Worm (Caenorhabditis elegans): ENCODE data around the gene Y57G11C.499.

Gene Y57G11C.499

DNA sequence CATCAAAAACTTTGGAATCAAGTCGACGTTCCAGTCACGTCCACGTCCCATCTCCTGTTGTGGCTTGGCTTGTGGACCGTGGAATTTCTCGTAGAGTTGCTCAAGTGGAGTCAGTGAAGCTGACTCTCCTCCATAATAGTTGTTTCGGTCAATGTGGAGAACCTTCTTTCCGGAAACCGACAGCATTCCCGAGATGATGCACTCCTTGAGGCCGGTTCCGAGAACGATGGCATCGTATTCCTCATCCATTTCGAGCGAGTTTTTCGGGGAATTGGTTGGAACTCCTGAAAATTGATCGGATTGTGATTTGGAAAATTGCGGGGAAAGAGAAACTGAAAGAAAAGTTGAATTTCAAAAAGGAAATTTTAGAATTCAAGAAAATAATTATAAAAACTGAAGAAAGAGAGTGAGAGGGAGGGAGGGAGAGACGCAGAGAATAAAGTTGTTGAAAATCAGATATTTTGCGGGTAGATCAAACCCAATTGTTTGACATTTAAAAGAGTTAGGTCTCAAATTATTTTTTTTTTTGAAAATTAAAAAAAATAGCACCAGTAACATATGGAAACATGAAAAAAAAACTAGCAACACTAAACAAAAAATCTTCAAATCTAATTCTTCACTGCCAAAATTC is 38.0 kb upstream of the Y57G11C.499 start, which contains the start of gene gdi-1:
Gene gdi-1, minus strand, starts transcription at position 286 of the 631 bp plus-strand sequence.
- TF ChIP-seq snpc-4 (tag; optimal IDR thresholded peaks at IDR 0.05) (no peak), ceh-9 (tag; optimal IDR thresholded peaks at IDR 0.05) (no peak), nhr-76 (tag; optimal IDR thresholded peaks at IDR 0.05) (no peak), R02D3.7 (tag; optimal IDR thresholded peaks at IDR 0.05) (no peak), fos-1 (tag; optimal IDR thresholded peaks at IDR 0.05) (no peak), elt-2 (tag; optimal IDR thresholded peaks at IDR 0.05) (no peak), nhr-23 (tag; optimal IDR thresholded peaks at IDR 0.05) (peak; percentile 4), ama-1 (optimal IDR thresholded peaks at IDR 0.05) (peak; percentile 79), aly-2 (tag; optimal IDR thresholded peaks at IDR 0.05) (no peak), nhr-67 (tag; optimal IDR thresholded peaks at IDR 0.05) (no peak), eor-1 (tag; optimal IDR thresholded peaks at IDR 0.05) (no peak)

DNA sequence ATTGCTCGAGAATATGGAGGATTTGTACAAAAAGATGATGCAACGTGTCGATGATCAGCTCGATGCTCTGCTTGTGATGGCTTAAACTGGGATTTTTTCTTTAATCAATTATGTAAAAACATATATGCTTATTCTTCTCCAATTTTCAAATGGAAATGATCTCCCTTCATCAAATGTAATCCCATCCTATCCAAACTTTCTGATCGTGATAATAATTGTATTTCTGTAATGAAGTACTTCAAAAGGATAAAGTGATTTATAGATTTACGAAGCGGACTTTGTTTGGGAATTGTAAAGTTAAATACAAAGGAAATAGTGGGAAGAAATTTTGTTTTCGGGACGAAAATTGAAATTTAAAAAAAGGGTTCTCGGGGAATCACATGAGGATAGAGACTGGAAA is 35.8 kb upstream of the Y57G11C.499 start:
- TF ChIP-seq ztf-4 (tag; optimal IDR thresholded peaks at IDR 0.05) (peak; percentile 6), mdl-1 (tag; optimal IDR thresholded peaks at IDR 0.05) (no peak), nhr-28 (tag; optimal IDR thresholded peaks at IDR 0.05) (no peak), daf-12 (tag; optimal IDR thresholded peaks at IDR 0.05) (no peak), nhr-76 (tag; optimal IDR thresholded peaks at IDR 0.05) (no peak), elt-2 (tag; optimal IDR thresholded peaks at IDR 0.05) (peak; percentile 23), ceh-28 (tag; optimal IDR thresholded peaks at IDR 0.05) (peak; percentile 28), ama-1 (optimal IDR thresholded peaks at IDR 0.05) (peak; percentile 61), pha-4 (tag; optimal IDR thresholded peaks at IDR 0.05) (peak; percentile 16), nhr-12 (tag; optimal IDR thresholded peaks at IDR 0.05) (no peak), aly-2 (tag; optimal IDR thresholded peaks at IDR 0.05) (no peak), egl-27 (tag; optimal IDR thresholded peaks at IDR 0.05) (no peak), nhr-43 (tag; optimal IDR thresholded peaks at IDR 0.05; ENCODE audit: poor library complexity, severe bottlenecking) (peak; percentile 19), ceh-82 (tag; optimal IDR thresholded peaks at IDR 0.05) (no peak), pqm-1 (tag; optimal IDR thresholded peaks at IDR 0.05) (no peak), nhr-11 (tag; optimal IDR thresholded peaks at IDR 0.05) (no peak), ceh-16 (tag; optimal IDR thresholded peaks at IDR 0.05) (no peak), nhr-25 (tag; optimal IDR thresholded peaks at IDR 0.05) (peak; percentile 8), mml-1 (tag; optimal IDR thresholded peaks at IDR 0.05) (no peak), fos-1 (tag; optimal IDR thresholded peaks at IDR 0.05) (no peak), ztf-11 (tag; optimal IDR thresholded peaks at IDR 0.05) (no peak), fkh-10 (GFP tag; optimal IDR thresholded peaks at IDR 0.05) (no peak), nhr-77 (tag; optimal IDR thresholded peaks at IDR 0.05) (no peak), lsy-12 (tag; optimal IDR thresholded peaks at IDR 0.05) (peak; percentile 10), skn-1 (tag; optimal IDR thresholded peaks at IDR 0.05) (no peak), nhr-23 (tag; optimal IDR thresholded peaks at IDR 0.05) (no peak), nfya-1 (tag; optimal IDR thresholded peaks at IDR 0.05; ENCODE audit: insufficient read depth) (no peak), R02D3.7 (tag; optimal IDR thresholded peaks at IDR 0.05) (no peak), hmg-11 (tag; optimal IDR thresholded peaks at IDR 0.05) (no peak), elt-3 (tag; optimal IDR thresholded peaks at IDR 0.05) (no peak)

DNA sequence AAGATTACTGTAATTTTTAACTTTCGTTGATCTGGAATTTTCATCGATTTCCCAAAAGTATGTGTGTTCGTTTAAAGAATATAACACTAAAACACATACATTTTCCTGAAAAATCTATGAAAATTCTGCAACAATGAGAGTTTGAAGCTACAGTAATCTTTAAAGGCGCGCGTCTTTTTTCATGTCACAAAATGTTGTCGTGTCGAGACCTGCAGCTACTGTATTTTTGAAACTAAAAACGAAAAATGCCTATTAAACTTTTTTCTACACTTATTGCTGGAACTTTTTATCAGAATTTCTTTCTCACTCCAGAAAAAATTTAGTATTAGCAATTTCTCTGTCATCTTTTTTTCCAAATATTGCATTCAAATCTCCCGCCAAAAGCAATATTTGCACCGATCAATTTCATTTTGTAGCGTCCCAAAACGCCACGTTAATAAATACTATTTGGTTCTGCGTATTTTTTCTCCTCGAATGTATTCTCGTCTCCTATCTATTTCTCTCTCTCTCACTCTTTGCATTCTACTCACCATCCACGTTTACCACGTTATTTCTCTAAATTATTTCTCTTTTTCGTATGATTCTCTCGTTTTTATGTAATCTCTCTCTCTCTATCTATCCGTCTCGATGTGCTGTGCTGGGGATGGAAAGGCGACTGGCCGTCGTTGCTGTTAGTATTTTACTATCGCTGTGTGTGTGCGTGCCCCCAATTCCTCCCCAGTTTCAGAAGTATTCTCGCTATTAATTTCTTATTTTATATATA is 31.8 kb upstream of the Y57G11C.499 start, which contains the start of gene melo-1:
Gene melo-1, plus strand, starts transcription at position 658 of the 763 bp plus-strand sequence.
- no peak for TF ChIP-seq unc-39 (tag; optimal IDR thresholded peaks at IDR 0.05)
- TF ChIP-seq lin-15B (tag; optimal IDR thresholded peaks at IDR 0.05): peak; percentile 42
- TF ChIP-seq nhr-11 (tag; optimal IDR thresholded peaks at IDR 0.05): no peak
- TF ChIP-seq daf-12 (tag; optimal IDR thresholded peaks at IDR 0.05): no peak
- TF ChIP-seq R02D3.7 (tag; optimal IDR thresholded peaks at IDR 0.05): no peak
- no peak for TF ChIP-seq nhr-77 (tag; optimal IDR thresholded peaks at IDR 0.05)
- no peak for TF ChIP-seq nhr-237 (tag; optimal IDR thresholded peaks at IDR 0.05)
- TF ChIP-seq elt-1 (tag; optimal IDR thresholded peaks at IDR 0.05): no peak
- TF ChIP-seq tbx-2 (tag; optimal IDR thresholded peaks at IDR 0.05): no peak
- peak; percentile 28 for TF ChIP-seq ceh-28 (tag; optimal IDR thresholded peaks at IDR 0.05)
- no peak for TF ChIP-seq nhr-43 (tag; optimal IDR thresholded peaks at IDR 0.05; ENCODE audit: poor library complexity, severe bottlenecking)
- no peak for TF ChIP-seq ama-1 (optimal IDR thresholded peaks at IDR 0.05)
- peak; percentile 22 for TF ChIP-seq nhr-25 (tag; optimal IDR thresholded peaks at IDR 0.05)
- TF ChIP-seq pha-4 (tag; optimal IDR thresholded peaks at IDR 0.05): peak; percentile 76
- no peak for TF ChIP-seq lsy-12 (tag; optimal IDR thresholded peaks at IDR 0.05)
- no peak for TF ChIP-seq fkh-10 (GFP tag; optimal IDR thresholded peaks at IDR 0.05)
- peak; percentile 34 for TF ChIP-seq nhr-23 (tag; optimal IDR thresholded peaks at IDR 0.05)
- TF ChIP-seq egl-27 (tag; optimal IDR thresholded peaks at IDR 0.05): no peak
- TF ChIP-seq ZK546.5 (tag; optimal IDR thresholded peaks at IDR 0.05): no peak
- no peak for TF ChIP-seq ceh-9 (tag; optimal IDR thresholded peaks at IDR 0.05)
- no peak for TF ChIP-seq ceh-82 (tag; optimal IDR thresholded peaks at IDR 0.05)
- no peak for TF ChIP-seq ceh-16 (tag; optimal IDR thresholded peaks at IDR 0.05)
- TF ChIP-seq skn-1 (tag; optimal IDR thresholded peaks at IDR 0.05): no peak
- no peak for TF ChIP-seq egl-5 (tag; optimal IDR thresholded peaks at IDR 0.05)
- peak; percentile 81 for TF ChIP-seq nfya-1 (tag; optimal IDR thresholded peaks at IDR 0.05; ENCODE audit: insufficient read depth)
- TF ChIP-seq ztf-11 (tag; optimal IDR thresholded peaks at IDR 0.05): no peak
- TF ChIP-seq ztf-4 (tag; optimal IDR thresholded peaks at IDR 0.05): no peak
- no peak for TF ChIP-seq eor-1 (tag; optimal IDR thresholded peaks at IDR 0.05)
- peak; percentile 2 for TF ChIP-seq pqm-1 (tag; optimal IDR thresholded peaks at IDR 0.05)
- no peak for TF ChIP-seq lin-39 (tag; optimal IDR thresholded peaks at IDR 0.05)
- no peak for TF ChIP-seq jun-1 (tag; optimal IDR thresholded peaks at IDR 0.05)
- no peak for TF ChIP-seq fkh-2 (tag; optimal IDR thresholded peaks at IDR 0.05)
- no peak for TF ChIP-seq zag-1 (tag; optimal IDR thresholded peaks at IDR 0.05)
